Worm (Caenorhabditis elegans): ENCODE results near the gene npr-37.
A peak's percentile ranks its signal among the peaks of the same experiment; 100 is the strongest.

npr-37 gene

DNA sequence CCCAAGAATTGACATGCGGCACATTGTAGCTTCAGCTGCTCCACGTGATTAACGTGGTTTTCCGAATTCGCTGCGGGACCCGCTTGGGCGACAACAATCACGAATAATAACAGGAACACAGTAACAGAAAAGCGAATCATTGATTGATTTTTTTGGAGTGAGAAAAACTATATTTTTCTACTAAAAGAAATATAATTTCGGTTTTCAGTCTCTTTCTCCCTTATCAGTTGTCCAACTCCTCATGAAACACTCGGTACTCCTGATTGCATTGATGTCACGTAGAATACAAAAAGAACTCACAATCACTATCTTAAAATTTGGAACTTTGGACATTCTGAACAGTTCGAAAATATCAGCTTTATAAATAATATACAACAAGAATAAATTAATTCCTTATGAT is 52.1 kb downstream of the npr-37 start, which contains the start of gene Y66H1A.5:
TSS of gene Y66H1A.5 (minus strand) at position 265 of the 400 bp plus-strand sequence.
- TF ChIP-seq let-607 (tag; optimal IDR thresholded peaks at IDR 0.05) = peak in 1 of 2 experiments; percentile 16
- TF ChIP-seq nhr-80 (tag; optimal IDR thresholded peaks at IDR 0.05) = peak; percentile 50
- TF ChIP-seq tlf-1 (GFP tag; optimal IDR thresholded peaks at IDR 0.05) = peak; percentile 37
- TF ChIP-seq madf-3 (GFP tag; IDR thresholded peaks at IDR 0.05) = 0 out of 2 replicates have a peak, but pooled peaks have one; percentile 53
- no peak for TF ChIP-seq ccch-3 (GFP tag; optimal IDR thresholded peaks at IDR 0.05)

DNA sequence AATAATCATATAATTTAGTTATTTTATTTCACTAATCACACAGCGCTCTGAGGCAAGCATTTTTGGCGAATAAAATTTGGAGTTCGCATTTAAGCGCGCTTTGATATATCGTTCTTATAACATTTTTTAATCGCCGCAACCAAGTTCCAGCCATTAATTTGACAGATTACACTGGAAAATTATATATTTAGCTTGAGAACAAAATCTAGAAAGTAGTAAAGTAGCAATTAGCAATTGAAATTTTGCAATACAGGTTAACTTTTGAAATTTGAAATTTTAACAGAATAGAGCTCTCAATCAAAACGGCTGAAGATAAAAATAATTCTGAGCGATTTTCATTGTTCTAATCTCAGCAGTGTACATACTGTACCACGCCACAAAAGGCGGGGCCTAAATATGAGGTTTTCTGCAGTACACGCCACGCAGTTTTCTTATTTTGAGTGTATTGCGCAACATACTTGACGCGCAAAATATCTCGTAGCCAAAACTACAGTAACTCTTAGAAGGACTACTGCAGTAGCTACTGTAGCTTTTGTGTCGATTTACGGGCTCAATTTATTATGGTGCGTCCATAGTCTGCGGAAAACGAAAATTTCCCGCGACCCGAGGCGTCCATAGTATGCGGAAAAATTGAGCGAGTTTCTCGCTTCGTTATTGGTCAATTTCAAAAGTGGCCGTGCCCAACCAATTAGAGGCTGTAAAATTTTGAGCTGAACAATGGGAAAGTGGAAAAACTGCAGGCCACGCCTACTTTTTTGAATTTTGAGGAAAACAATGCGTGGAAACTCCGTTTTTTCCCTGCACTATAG is 53.7 kb downstream of the npr-37 start:
- TF ChIP-seq ztf-3 (GFP tag; optimal IDR thresholded peaks at IDR 0.05) (no peak), ZK185.1 (tag; optimal IDR thresholded peaks at IDR 0.05; ENCODE audit: poor library complexity, severe bottlenecking) (no peak), egrh-3 (GFP tag; IDR thresholded peaks at IDR 0.05) (no peak), snpc-1.1 (tag; optimal IDR thresholded peaks at IDR 0.05; ENCODE audit: insufficient read depth) (peak; percentile 67), F22D6.2 (tag; optimal IDR thresholded peaks at IDR 0.05) (no peak), zfh-2 (GFP tag; conservative IDR thresholded peaks at IDR 0.05) (no peak), Y53F4B.3 (GFP tag; IDR thresholded peaks at IDR 0.05) (no peak), F10E7.11 (tag; optimal IDR thresholded peaks at IDR 0.05) (no peak), ceh-79 (tag; optimal IDR thresholded peaks at IDR 0.05) (no peak), him-1 (tag; optimal IDR thresholded peaks at IDR 0.05) (no peak), dpff-1 (tag; optimal IDR thresholded peaks at IDR 0.05) (peak; percentile 61), nhr-179 (tag; optimal IDR thresholded peaks at IDR 0.05) (no peak), C17E4.6 (GFP tag; IDR thresholded peaks at IDR 0.05) (0 out of 2 replicates have a peak, but pooled peaks have one; percentile 43), F55B11.4 (tag; optimal IDR thresholded peaks at IDR 0.05; ENCODE audit: borderline replicate concordance, insufficient read depth) (no peak), pha-4 (tag; optimal IDR thresholded peaks at IDR 0.05) (no peak), attf-3 (GFP tag; conservative IDR thresholded peaks at IDR 0.05) (no peak), nhr-120 (GFP tag; IDR thresholded peaks at IDR 0.05) (no peak), lin-40 (tag; optimal IDR thresholded peaks at IDR 0.05) (no peak), lsy-27 (tag; optimal IDR thresholded peaks at IDR 0.05; ENCODE audit: borderline replicate concordance, insufficient read depth) (no peak), zim-3 (tag; optimal IDR thresholded peaks at IDR 0.05) (peak; percentile 69), B0019.2 (GFP tag; conservative IDR thresholded peaks at IDR 0.05) (no peak), madf-8 (GFP tag; conservative IDR thresholded peaks at IDR 0.05) (no peak), ztf-25 (GFP tag; IDR thresholded peaks at IDR 0.05) (no peak), bed-1 (GFP tag; IDR thresholded peaks at IDR 0.05) (no peak), ceh-40 (GFP tag; IDR thresholded peaks at IDR 0.05) (no peak), pbrm-1 (GFP tag; IDR thresholded peaks at IDR 0.05) (peak; percentile 9; the same call in 1 of the 2 replicates), lsl-1 (GFP tag; optimal IDR thresholded peaks at IDR 0.05) (peak; percentile 74), B0336.3 (GFP tag; IDR thresholded peaks at IDR 0.05) (no peak), ekl-4 (GFP tag; IDR thresholded peaks at IDR 0.05) (peak; percentile 67; the same call in 1 of the 2 replicates), nfyb-1 (GFP tag; IDR thresholded peaks at IDR 0.05) (0 out of 2 replicates have a peak, but pooled peaks have one; percentile 22), cebp-2 (GFP tag; IDR thresholded peaks at IDR 0.05) (0 out of 2 replicates have a peak, but pooled peaks have one; percentile 36), hsf-1 (GFP tag; IDR thresholded peaks at IDR 0.05) (peak; percentile 66), snpc-1.3 (tag; optimal IDR thresholded peaks at IDR 0.05; ENCODE audit: insufficient read depth) (peak; percentile 16), F37B4.10 (GFP tag; IDR thresholded peaks at IDR 0.05) (0 out of 2 replicates have a peak, but pooled peaks have one; percentile 81), F52B5.7 (tag; optimal IDR thresholded peaks at IDR 0.05) (no peak), F49E8.2 (tag; optimal IDR thresholded peaks at IDR 0.05; ENCODE audit: insufficient read depth) (peak; percentile 88), rcor-1 (GFP tag; IDR thresholded peaks at IDR 0.05) (peak; percentile 68), ztf-26 (tag; optimal IDR thresholded peaks at IDR 0.05) (no peak), let-526 (GFP tag; IDR thresholded peaks at IDR 0.05) (no peak)

All from whole organism, young adult.